Fruit fly (Drosophila melanogaster) whole organism, embryonic: Measurements from ENCODE around the gene mfas.

Experiments
- Antp ChIP-seq: fragments of 200-800 bp; sonication (Bioruptor generic); optimal IDR thresholded peaks from 3 replicates; lab custom pipeline; 2016; ENCODE audit warnings: missing biosample characterization, missing genetic modification characterization
- Awh ChIP-seq: fragments of 200-800 bp; sonication (Bioruptor generic); IDR thresholded peaks from 2 replicates; pipeline ENCODE4, ENCODE4 v1.3.6; 2022; ENCODE audit warnings: missing biosample characterization, missing genetic modification characterization
- Bgb ChIP-seq: fragments of 200-800 bp; sonication (Bioruptor generic); IDR thresholded peaks from 2 replicates; pipeline ENCODE4 v1.3.6; 2022; ENCODE audit warnings: missing biosample characterization, missing genetic modification characterization; ENCODE audit not compliant: partially characterized antibody
- BtbVII ChIP-seq: fragments of 200-800 bp; sonication (Bioruptor generic); optimal IDR thresholded peaks from 3 replicates; lab custom pipeline; 2017; ENCODE audit warnings: missing biosample characterization, mild to moderate bottlenecking, missing genetic modification characterization
- CG10267 ChIP-seq: fragments of 200-800 bp; sonication (Bioruptor generic); optimal IDR thresholded peaks from 2 replicates; lab custom pipeline; 2018; ENCODE audit warnings: missing biosample characterization, mild to moderate bottlenecking, missing genetic modification characterization, moderate library complexity
- CG10366 ChIP-seq: fragments of 200-800 bp; sonication (Bioruptor generic); IDR thresholded peaks from 2 replicates; pipeline ENCODE4 v1.3.6; 2022; ENCODE audit warnings: missing biosample characterization, missing genetic modification characterization
- CG10431 ChIP-seq: fragments of 200-800 bp; sonication (Bioruptor generic); optimal IDR thresholded peaks from 3 replicates; lab custom pipeline; 2018; ENCODE audit warnings: missing biosample characterization, mild to moderate bottlenecking, missing genetic modification characterization
- CG12155 ChIP-seq: fragments of 200-800 bp; sonication (Bioruptor generic); optimal IDR thresholded peaks from 3 replicates; lab custom pipeline; 2016; ENCODE audit warnings: missing biosample characterization, missing genetic modification characterization
- CG1233 ChIP-seq: fragments of 200-800 bp; sonication (Bioruptor generic); optimal IDR thresholded peaks from 4 replicates; lab custom pipeline; 2018; ENCODE audit warnings: missing biosample characterization, mild to moderate bottlenecking, missing genetic modification characterization
- CG12744 ChIP-seq: fragments of 200-800 bp; sonication (Bioruptor generic); optimal IDR thresholded peaks from 2 replicates; lab custom pipeline; 2016; ENCODE audit warnings: missing biosample characterization, missing genetic modification characterization
- CG14014 ChIP-seq: fragments of 200-800 bp; sonication (Bioruptor generic); IDR thresholded peaks from 2 replicates; pipeline ENCODE4 v1.3.6; 2022; ENCODE audit warnings: missing biosample characterization, missing genetic modification characterization
- CG1647 ChIP-seq: fragments of 200-800 bp; sonication (Bioruptor generic); optimal IDR thresholded peaks from 3 replicates; lab custom pipeline; 2016; ENCODE audit warnings: missing biosample characterization, missing genetic modification characterization
- CG16813 ChIP-seq: fragments of 200-800 bp; sonication (Bioruptor generic); IDR thresholded peaks from 3 replicates; pipeline ENCODE4 v1.3.6; 2022; ENCODE audit warnings: missing biosample characterization, missing genetic modification characterization; ENCODE audit not compliant: partially characterized antibody
- CG17359 ChIP-seq: fragments of 200-800 bp; sonication (Bioruptor generic); optimal IDR thresholded peaks from 3 replicates; lab custom pipeline; 2018; ENCODE audit warnings: missing biosample characterization, mild to moderate bottlenecking, missing genetic modification characterization, moderate library complexity
- CG18011 ChIP-seq: fragments of 200-800 bp; sonication (Bioruptor generic); optimal IDR thresholded peaks from 2 replicates; lab custom pipeline; 2017; ENCODE audit warnings: missing biosample characterization, missing genetic modification characterization, mild to moderate bottlenecking, moderate library complexity, missing genotype
- CG18599 ChIP-seq: fragments of 200-800 bp; sonication (Bioruptor generic); optimal IDR thresholded peaks from 3 replicates; lab custom pipeline; 2017; ENCODE audit warnings: missing biosample characterization, missing genetic modification characterization, mild to moderate bottlenecking, moderate library complexity, missing genetic modification reagents
- CG2129 ChIP-seq: fragments of 200-800 bp; sonication (Bioruptor generic); IDR thresholded peaks from 2 replicates; pipeline ENCODE4 v1.3.6; 2022; ENCODE audit warnings: missing biosample characterization, missing genetic modification characterization; ENCODE audit not compliant: partially characterized antibody
- CG30403 ChIP-seq: fragments of 200-800 bp; sonication (Bioruptor generic); optimal IDR thresholded peaks from 3 replicates; lab custom pipeline; 2016; ENCODE audit warnings: missing biosample characterization, missing genetic modification characterization
- CG3163 ChIP-seq: fragments of 200-800 bp; sonication (Bioruptor generic); optimal IDR thresholded peaks from 3 replicates; lab custom pipeline; 2016; ENCODE audit warnings: missing biosample characterization, missing genetic modification characterization
- CG32772 ChIP-seq: fragments of 200-800 bp; sonication (Bioruptor generic); IDR thresholded peaks from 2 replicates; pipeline ENCODE4 v1.3.6; 2022; ENCODE audit warnings: missing biosample characterization, missing genetic modification characterization
- CG3726 ChIP-seq: fragments of 200-800 bp; sonication (Bioruptor generic); IDR thresholded peaks from 3 replicates; pipeline ENCODE4, ENCODE4 v1.3.6; 2022; ENCODE audit warnings: missing biosample characterization, missing genetic modification characterization
- CG6683 ChIP-seq: fragments of 200-800 bp; sonication (Bioruptor generic); optimal IDR thresholded peaks from 2 replicates; lab custom pipeline; 2017; ENCODE audit warnings: missing biosample characterization, mild to moderate bottlenecking, missing genetic modification characterization, missing genetic modification reagents
- CG7987 ChIP-seq: fragments of 200-800 bp; sonication (Bioruptor generic); optimal IDR thresholded peaks from 2 replicates; lab custom pipeline; 2018; ENCODE audit warnings: missing biosample characterization, mild to moderate bottlenecking, missing genetic modification characterization, moderate library complexity
- CG8089 ChIP-seq: fragments of 200-800 bp; sonication (Bioruptor generic); optimal IDR thresholded peaks from 3 replicates; lab custom pipeline; 2016; ENCODE audit warnings: missing biosample characterization, missing genetic modification characterization
- CG9932 ChIP-seq: fragments of 200-800 bp; sonication (Bioruptor generic); IDR thresholded peaks from 2 replicates; pipeline ENCODE4 v1.3.6; 2022; ENCODE audit warnings: missing biosample characterization, missing genetic modification characterization
- ERR ChIP-seq: fragments of 200-800 bp; sonication (Bioruptor generic); optimal IDR thresholded peaks from 2 replicates; lab custom pipeline; 2016; ENCODE audit warnings: missing biosample characterization, missing genetic modification characterization
- GATAe ChIP-seq: fragments of 200-800 bp; sonication (Bioruptor generic); conservative IDR thresholded peaks from 2 replicates; pipeline ENCODE4 v1.3.6; 2022; ENCODE audit warnings: missing biosample characterization, missing genetic modification characterization
- HLHmδ ChIP-seq: fragments of 200-800 bp; sonication (Bioruptor generic); optimal IDR thresholded peaks from 2 replicates; lab custom pipeline; 2018; ENCODE audit warnings: missing biosample characterization, mild to moderate bottlenecking, missing genetic modification characterization, moderate library complexity
- HmgZ ChIP-seq: fragments of 200-800 bp; sonication (Bioruptor generic); optimal IDR thresholded peaks from 2 replicates; lab custom pipeline; 2018; ENCODE audit warnings: missing biosample characterization, mild to moderate bottlenecking, missing genetic modification characterization
- Mad ChIP-seq: fragments of 200-800 bp; sonication (Bioruptor generic); optimal IDR thresholded peaks from 2 replicates; lab custom pipeline; 2016; ENCODE audit warnings: missing biosample characterization, missing genetic modification characterization
- Mes4 ChIP-seq: fragments of 200-800 bp; sonication (Bioruptor generic); optimal IDR thresholded peaks from 2 replicates; lab custom pipeline; 2016; ENCODE audit warnings: missing biosample characterization, missing genetic modification characterization
- Nf-YB ChIP-seq: fragments of 200-800 bp; sonication (Bioruptor generic); optimal IDR thresholded peaks from 3 replicates; lab custom pipeline; 2019; ENCODE audit warnings: missing biosample characterization, mild to moderate bottlenecking, missing genetic modification characterization, moderate library complexity
- Poxn ChIP-seq: fragments of 200-800 bp; sonication (Bioruptor generic); IDR thresholded peaks from 2 replicates; pipeline ENCODE4 v1.3.6; 2022; ENCODE audit warnings: missing biosample characterization, missing genetic modification characterization
- Taf1 ChIP-seq: fragments of 200-800 bp; sonication (Bioruptor generic); IDR thresholded peaks from 2 replicates; pipeline ENCODE4 v1.3.6; 2022; ENCODE audit warnings: missing biosample characterization, missing genetic modification characterization
- YL-1 ChIP-seq: fragments of 200-800 bp; sonication (Bioruptor generic); optimal IDR thresholded peaks from 3 replicates; lab custom pipeline; 2017; ENCODE audit warnings: missing biosample characterization, mild to moderate bottlenecking, missing genetic modification characterization
- abd-A ChIP-seq: fragments of 200-800 bp; sonication (Bioruptor generic); optimal IDR thresholded peaks from 3 replicates; lab custom pipeline; 2019; ENCODE audit warnings: missing biosample characterization, mild to moderate bottlenecking, missing genetic modification characterization, moderate library complexity
- ac ChIP-seq: fragments of 200-800 bp; sonication (Bioruptor generic); optimal IDR thresholded peaks from 3 replicates; lab custom pipeline; 2017; ENCODE audit warnings: missing biosample characterization, mild to moderate bottlenecking, missing genetic modification characterization
- amos ChIP-seq: fragments of 200-800 bp; sonication (Bioruptor generic); IDR thresholded peaks from 2 replicates; pipeline ENCODE4 v1.3.6; 2022; ENCODE audit warnings: missing biosample characterization, missing genetic modification characterization; ENCODE audit not compliant: partially characterized antibody
- chif ChIP-seq, 2 experiments: fragments of 200-800 bp; sonication (Bioruptor generic); optimal IDR thresholded peaks; 3 replicates each; lab custom pipeline; 2016; ENCODE audit warnings: missing biosample characterization in 2 of 2, missing genetic modification characterization in 2 of 2
- disco-r ChIP-seq: fragments of 200-800 bp; sonication (Bioruptor generic); optimal IDR thresholded peaks from 2 replicates; lab custom pipeline; 2016; ENCODE audit warnings: missing biosample characterization, missing genetic modification characterization
- kah ChIP-seq: fragments of 200-800 bp; sonication (Bioruptor generic); optimal IDR thresholded peaks from 2 replicates; lab custom pipeline; 2018; ENCODE audit warnings: missing biosample characterization, mild to moderate bottlenecking, missing genetic modification characterization
- mam ChIP-seq: fragments of 200-800 bp; sonication (Bioruptor generic); optimal IDR thresholded peaks from 3 replicates; lab custom pipeline; 2016; ENCODE audit warnings: missing biosample characterization, missing genetic modification characterization
- phol ChIP-seq: fragments of 200-800 bp; sonication (Bioruptor generic); optimal IDR thresholded peaks from 3 replicates; lab custom pipeline; 2018; ENCODE audit warnings: missing biosample characterization, mild to moderate bottlenecking, missing genetic modification characterization, moderate library complexity
- prd ChIP-seq, 3 experiments: fragments of >200 bp in 2 of 3; fragments of 200-800 bp in 1 of 3; sonication (Bioruptor generic) in 1 of 3; optimal IDR thresholded peaks in 2 of 3; IDR thresholded peaks in 1 of 3; 2 replicates in 2 of 3; 3 replicates in 1 of 3; pipeline versions ENCODE4 v1.3.6 to Lab custom; 2017 to 2022; ENCODE audit warnings: missing biosample characterization in 1 of 3, missing genetic modification characterization in 1 of 3
- row ChIP-seq: fragments of 200-800 bp; sonication (Bioruptor generic); IDR thresholded peaks from 3 replicates; pipeline ENCODE4 v1.3.6; 2022; ENCODE audit warnings: missing biosample characterization, missing genetic modification characterization
- sima ChIP-seq: fragments of 200-800 bp; sonication (Bioruptor generic); optimal IDR thresholded peaks from 2 replicates; lab custom pipeline; 2016; ENCODE audit warnings: missing biosample characterization, missing genetic modification characterization
- slp2 ChIP-seq: fragments of 200-800 bp; sonication (Bioruptor generic); optimal IDR thresholded peaks from 2 replicates; lab custom pipeline; 2016; ENCODE audit warnings: missing biosample characterization, missing genetic modification characterization
- sqz ChIP-seq: fragments of 200-800 bp; sonication (Bioruptor generic); optimal IDR thresholded peaks from 3 replicates; lab custom pipeline; 2018; ENCODE audit warnings: missing biosample characterization, mild to moderate bottlenecking, missing genetic modification characterization
- vfl ChIP-seq: fragments of 200-800 bp; sonication (Bioruptor generic); optimal IDR thresholded peaks from 2 replicates; lab custom pipeline; 2016; ENCODE audit warnings: missing biosample characterization, missing genetic modification characterization

Gene mfas

dm6 chr3R:11962739-11963214, 30.3 kb downstream of the mfas start, which contains the start of the genes CG3281 and aurA (continued):
- TF ChIP-seq mam (GFP tag; lab: Kevin White, UChicago): peak; percentile 85
- peak; percentile 95 for TF ChIP-seq row (GFP tag; lab: Robert Waterston, UW)
- no peak for TF ChIP-seq HLHmδ (GFP tag; lab: Kevin White, UChicago)
- no peak for TF ChIP-seq kah (GFP tag; lab: Kevin White, UChicago)
- peak; percentile 66 for TF ChIP-seq HmgZ (tag; lab: Kevin White, UChicago)
- peak; percentile 54; the same call in 1 of the 2 replicates for TF ChIP-seq CG14014 (GFP tag; lab: Robert Waterston, UW)
- TF ChIP-seq slp2 (GFP tag; lab: Kevin White, UChicago): peak; percentile 66
- TF ChIP-seq CG16813: peak; percentile 99
- peak; percentile 73 for TF ChIP-seq sqz (GFP tag; lab: Kevin White, UChicago)
- peak; percentile 48 for TF ChIP-seq CG3163 (GFP tag; lab: Kevin White, UChicago)
- TF ChIP-seq prd (optimal IDR thresholded peaks at IDR 0.05; lab: Kevin White, UChicago): no peak
- TF ChIP-seq prd (GFP tag; IDR thresholded peaks at IDR 0.05; lab: Robert Waterston, UW): peak; percentile 74
- TF ChIP-seq ac (GFP tag; lab: Kevin White, UChicago): no peak
- peak; percentile 45 for TF ChIP-seq Nf-YB (GFP tag; lab: Kevin White, UChicago)
- TF ChIP-seq YL-1: peak; percentile 68
- TF ChIP-seq disco-r (GFP tag; lab: Kevin White, UChicago): peak; percentile 42
- peak; percentile 93 for TF ChIP-seq Bgb (GFP tag; lab: Robert Waterston, UW)
- TF ChIP-seq BtbVII: no peak
- TF ChIP-seq CG18011 (GFP tag; lab: Kevin White, UChicago): peak; percentile 47
- peak; percentile 51 for TF ChIP-seq CG18599
- TF ChIP-seq CG3726 (GFP tag; lab: Robert Waterston, UW): no peak
- peak; percentile 68 to 78 for TF ChIP-seq chif (GFP tag; optimal IDR thresholded peaks at IDR 0.05; lab: Kevin White, UChicago)
- TF ChIP-seq CG10366 (GFP tag; lab: Robert Waterston, UW): peak; percentile 21; the same call in 1 of the 2 replicates
- peak; percentile 97 for TF ChIP-seq CG2129 (GFP tag; lab: Robert Waterston, UW)
- TF ChIP-seq CG30403: peak; percentile 89
- peak; percentile 36 for TF ChIP-seq Mes4 (GFP tag; lab: Kevin White, UChicago)
- TF ChIP-seq CG10431 (GFP tag; lab: Kevin White, UChicago): no peak
- TF ChIP-seq CG7987: no peak
- TF ChIP-seq Awh: no peak
- peak; percentile 50 for TF ChIP-seq Mad (GFP tag; lab: Kevin White, UChicago)
- TF ChIP-seq CG17359 (tag; lab: Kevin White, UChicago): peak; percentile 60
- TF ChIP-seq phol (tag; lab: Kevin White, UChicago): peak; percentile 87
- peak; percentile 19; the same call in 1 of the 2 replicates for TF ChIP-seq Poxn (GFP tag; lab: Robert Waterston, UW)
- TF ChIP-seq Taf1 (GFP tag; lab: Robert Waterston, UW): 0 out of 2 replicates have a peak, but pooled peaks have one; percentile 33
- TF ChIP-seq abd-A (tag; lab: Kevin White, UChicago): no peak
- peak; percentile 64 for TF ChIP-seq ERR (GFP tag; lab: Kevin White, UChicago)
- 0 out of 2 replicates have a peak, but pooled peaks have one; percentile 31 for TF ChIP-seq CG32772
- TF ChIP-seq amos (GFP tag; lab: Robert Waterston, UW): peak; percentile 97
- TF ChIP-seq vfl (GFP tag; lab: Kevin White, UChicago): peak; percentile 67
- TF ChIP-seq CG12155: peak; percentile 76
- TF ChIP-seq Antp (GFP tag; lab: Kevin White, UChicago): peak; percentile 72
- TF ChIP-seq CG1233: peak; percentile 45
- peak; percentile 98 for TF ChIP-seq CG10267 (tag; lab: Kevin White, UChicago)
- TF ChIP-seq CG9932 (GFP tag; lab: Robert Waterston, UW): peak; percentile 87
- TF ChIP-seq GATAe: no peak
- TF ChIP-seq CG8089: peak; percentile 38
- peak; percentile 68 for TF ChIP-seq CG1647
- TF ChIP-seq CG12744: peak; percentile 39
- no peak for TF ChIP-seq CG6683 (GFP tag; lab: Kevin White, UChicago)
- TF ChIP-seq sima (GFP tag; lab: Kevin White, UChicago): no peak
